Fruit fly (Drosophila melanogaster): ENCODE data around the gene CG43090.

dm6 chrX:6166784-6167183 is 32.9 kb downstream of the CG43090 start:
- TF ChIP-seq usp (GFP tag; optimal IDR thresholded peaks at IDR 0.05) (no peak), CG8478 (optimal IDR thresholded peaks at IDR 0.05) (no peak)
